Fruit fly (Drosophila melanogaster) whole organism, embryonic: Measurements from ENCODE around the gene Tsp68C.

Source experiments
- ATbp ChIP-seq: fragments of 200-800 bp; sonication (Bioruptor generic); optimal IDR thresholded peaks from 2 replicates; lab custom pipeline; 2017; ENCODE audit warnings: missing biosample characterization, mild to moderate bottlenecking, missing genetic modification characterization, missing genetic modification reagents
- Ada2b ChIP-seq: fragments of 200-800 bp; sonication (Bioruptor generic); IDR thresholded peaks from 2 replicates; pipeline ENCODE4 v1.3.6; 2022; ENCODE audit warnings: missing biosample characterization, missing genetic modification characterization
- Adf1 ChIP-seq: fragments of 200-800 bp; sonication (Bioruptor generic); IDR thresholded peaks from 2 replicates; pipeline ENCODE4 v1.3.6; 2022; ENCODE audit warnings: missing biosample characterization, missing genetic modification characterization
- CG15479 ChIP-seq: fragments of 200-800 bp; sonication (Bioruptor generic); optimal IDR thresholded peaks from 3 replicates; lab custom pipeline; 2019; ENCODE audit warnings: missing biosample characterization, mild to moderate bottlenecking, missing genetic modification characterization, moderate library complexity
- CG1603 ChIP-seq: fragments of 200-800 bp; sonication (Bioruptor generic); optimal IDR thresholded peaks from 2 replicates; lab custom pipeline; 2019; ENCODE audit warnings: missing biosample characterization, mild to moderate bottlenecking, missing genetic modification characterization, moderate library complexity
- CG16863 ChIP-seq: fragments of 200-800 bp; sonication (Bioruptor generic); optimal IDR thresholded peaks from 3 replicates; lab custom pipeline; 2016; ENCODE audit warnings: missing biosample characterization, missing genetic modification characterization
- CG17359 ChIP-seq: fragments of 200-800 bp; sonication (Bioruptor generic); optimal IDR thresholded peaks from 3 replicates; lab custom pipeline; 2018; ENCODE audit warnings: missing biosample characterization, mild to moderate bottlenecking, missing genetic modification characterization, moderate library complexity
- CG17829 ChIP-seq: fragments of 200-800 bp; optimal IDR thresholded peaks from 2 replicates; lab custom pipeline; 2019; ENCODE audit warnings: missing biosample characterization, mild to moderate bottlenecking, missing genetic modification characterization, moderate library complexity
- CG18476 ChIP-seq: fragments of 200-800 bp; sonication (Bioruptor generic); optimal IDR thresholded peaks from 2 replicates; lab custom pipeline; 2016; ENCODE audit warnings: missing biosample characterization, mild to moderate bottlenecking, missing genetic modification characterization
- CG2678 ChIP-seq: fragments of 200-800 bp; sonication (Bioruptor generic); optimal IDR thresholded peaks from 3 replicates; lab custom pipeline; 2019; ENCODE audit warnings: missing biosample characterization, mild to moderate bottlenecking, missing genetic modification characterization, moderate library complexity
- CG31365 ChIP-seq: fragments of 200-800 bp; sonication (Bioruptor generic); optimal IDR thresholded peaks from 2 replicates; lab custom pipeline; 2018; ENCODE audit warnings: missing biosample characterization, mild to moderate bottlenecking, missing genetic modification characterization
- CG43689 ChIP-seq: fragments of 200-800 bp; sonication (Bioruptor generic); IDR thresholded peaks from 2 replicates; pipeline ENCODE4 v1.3.6; 2022; ENCODE audit warnings: missing biosample characterization, missing genetic modification characterization
- CG5953 ChIP-seq: fragments of 200-800 bp; sonication (Bioruptor generic); IDR thresholded peaks from 2 replicates; pipeline ENCODE4 v1.3.6; 2022; ENCODE audit warnings: missing biosample characterization, missing genetic modification characterization
- CG6272 ChIP-seq: fragments of 200-800 bp; sonication (Bioruptor generic); IDR thresholded peaks from 2 replicates; pipeline ENCODE4 v1.3.6; 2022; ENCODE audit warnings: missing biosample characterization, missing genetic modification characterization
- CG6791 ChIP-seq: fragments of 200-800 bp; sonication (Bioruptor generic); IDR thresholded peaks from 3 replicates; pipeline ENCODE4 v1.3.6; 2022; ENCODE audit warnings: missing biosample characterization, missing genetic modification characterization; ENCODE audit not compliant: partially characterized antibody
- CG7839 ChIP-seq: fragments of 200-800 bp; sonication (Bioruptor generic); optimal IDR thresholded peaks from 3 replicates; lab custom pipeline; 2018; ENCODE audit warnings: missing biosample characterization, mild to moderate bottlenecking, missing genetic modification characterization, moderate library complexity
- Camta ChIP-seq: fragments of 200-800 bp; sonication (Bioruptor generic); optimal IDR thresholded peaks from 2 replicates; lab custom pipeline; 2016; ENCODE audit warnings: missing biosample characterization, missing genetic modification characterization
- Dbx ChIP-seq: fragments of 200-800 bp; sonication (Bioruptor generic); IDR thresholded peaks from 3 replicates; pipeline ENCODE4 v1.3.6; 2022; ENCODE audit warnings: missing biosample characterization, missing genetic modification characterization
- Dref ChIP-seq: fragments of 200-800 bp; sonication (Bioruptor generic); IDR thresholded peaks from 2 replicates; pipeline ENCODE4 v1.3.6; 2022; ENCODE audit warnings: missing biosample characterization, missing genetic modification characterization
- Fer2 ChIP-seq: fragments of 200-800 bp; sonication (Bioruptor generic); optimal IDR thresholded peaks from 2 replicates; lab custom pipeline; 2018; ENCODE audit warnings: missing biosample characterization, mild to moderate bottlenecking, missing genetic modification characterization, moderate library complexity
- H2.0 ChIP-seq: fragments of 200-800 bp; sonication (Bioruptor generic); IDR thresholded peaks from 2 replicates; pipeline ENCODE4 v1.3.6; 2022; ENCODE audit warnings: missing biosample characterization, missing genetic modification characterization
- HHEX ChIP-seq: fragments of 200-800 bp; sonication (Bioruptor generic); optimal IDR thresholded peaks from 3 replicates; lab custom pipeline; 2017; ENCODE audit warnings: missing biosample characterization, mild to moderate bottlenecking, missing genetic modification characterization, missing genetic modification reagents
- Hmx ChIP-seq: fragments of 200-800 bp; sonication (Bioruptor generic); optimal IDR thresholded peaks from 2 replicates; lab custom pipeline; 2016; ENCODE audit warnings: missing biosample characterization, missing genetic modification characterization
- Lhr ChIP-seq: fragments of 200-800 bp; sonication (Bioruptor generic); optimal IDR thresholded peaks from 3 replicates; lab custom pipeline; 2017; ENCODE audit warnings: mild to moderate bottlenecking, missing biosample characterization, missing genetic modification reagents, missing genetic modification characterization
- MBD-R2 ChIP-seq: fragments of 200-800 bp; sonication (Bioruptor generic); IDR thresholded peaks from 2 replicates; pipeline ENCODE4 v1.3.6; 2022; ENCODE audit warnings: missing biosample characterization, missing genetic modification characterization
- Mad ChIP-seq: fragments of 200-800 bp; sonication (Bioruptor generic); optimal IDR thresholded peaks from 2 replicates; lab custom pipeline; 2016; ENCODE audit warnings: missing biosample characterization, missing genetic modification characterization
- Med ChIP-seq: fragments of 200-800 bp; sonication (Bioruptor generic); peaks from one replicate; lab custom pipeline; 2016; ENCODE audit warnings: missing biosample characterization, missing genetic modification characterization, mild to moderate bottlenecking, inconsistent platforms, moderate library complexity
- NFAT ChIP-seq: fragments of 200-800 bp; sonication (Bioruptor generic); IDR thresholded peaks from 2 replicates; pipeline ENCODE4 v1.3.6; 2022; ENCODE audit warnings: missing biosample characterization, missing genetic modification characterization
- Poxn ChIP-seq: fragments of 200-800 bp; sonication (Bioruptor generic); IDR thresholded peaks from 2 replicates; pipeline ENCODE4 v1.3.6; 2022; ENCODE audit warnings: missing biosample characterization, missing genetic modification characterization
- Rfx ChIP-seq: fragments of 200-800 bp; sonication (Bioruptor generic); IDR thresholded peaks from 2 replicates; pipeline ENCODE4 v1.3.6; 2022; ENCODE audit warnings: missing biosample characterization, missing genetic modification characterization
- Six4 ChIP-seq: fragments of 200-800 bp; sonication (Bioruptor generic); optimal IDR thresholded peaks from 2 replicates; lab custom pipeline; 2016; ENCODE audit warnings: missing biosample characterization, missing genetic modification characterization
- Sry-δ ChIP-seq: fragments of 200-800 bp; sonication (Bioruptor generic); optimal IDR thresholded peaks from 2 replicates; lab custom pipeline; 2016; ENCODE audit warnings: missing biosample characterization, missing genetic modification characterization
- Trl ChIP-seq, 3 experiments: fragments of >200 bp in 2 of 3; fragments of 200-800 bp in 1 of 3; sonication (Bioruptor generic) in 1 of 3; optimal IDR thresholded peaks; 2 replicates in 1 of 3; 3 replicates in 2 of 3; lab custom pipeline; 2016 to 2017; ENCODE audit warnings: missing biosample characterization in 1 of 3, missing genetic modification characterization in 1 of 3
- ase ChIP-seq: fragments of 200-800 bp; sonication (Bioruptor generic); IDR thresholded peaks from 3 replicates; pipeline ENCODE4 v1.3.6; 2022; ENCODE audit warnings: missing biosample characterization, missing genetic modification characterization
- cato ChIP-seq: fragments of 200-800 bp; sonication (Bioruptor generic); optimal IDR thresholded peaks from 2 replicates; lab custom pipeline; 2016; ENCODE audit warnings: missing biosample characterization, missing genetic modification characterization, borderline replicate concordance
- croc ChIP-seq: fragments of 200-800 bp; sonication (Bioruptor generic); conservative IDR thresholded peaks from 3 replicates; pipeline ENCODE4 v1.3.6; 2022; ENCODE audit warnings: missing biosample characterization, missing genetic modification characterization
- gcm ChIP-seq: fragments of 200-800 bp; sonication (Bioruptor generic); optimal IDR thresholded peaks from 2 replicates; lab custom pipeline; 2019; ENCODE audit warnings: missing biosample characterization, mild to moderate bottlenecking, missing genetic modification characterization, moderate library complexity
- gcm2 ChIP-seq: fragments of 200-800 bp; sonication (Bioruptor generic); optimal IDR thresholded peaks from 2 replicates; lab custom pipeline; 2016; ENCODE audit warnings: missing biosample characterization, missing genetic modification characterization
- gsb ChIP-seq: fragments of 200-800 bp; sonication (Bioruptor generic); IDR thresholded peaks from 2 replicates; pipeline ENCODE4 v1.3.6; 2022; ENCODE audit warnings: missing biosample characterization, missing genetic modification characterization
- gt ChIP-seq: fragments of 200-800 bp; sonication (Bioruptor generic); IDR thresholded peaks from 2 replicates; pipeline ENCODE4 v1.3.6; 2022; ENCODE audit warnings: missing biosample characterization, missing genetic modification characterization
- hb ChIP-seq: fragments of 200-800 bp; sonication (Bioruptor generic); IDR thresholded peaks from 3 replicates; pipeline ENCODE4 v1.3.6; 2022; ENCODE audit warnings: missing biosample characterization, missing genetic modification characterization; ENCODE audit not compliant: partially characterized antibody
- ind ChIP-seq: fragments of 200-800 bp; sonication (Bioruptor generic); optimal IDR thresholded peaks from 3 replicates; lab custom pipeline; 2016; ENCODE audit warnings: missing biosample characterization, missing genetic modification characterization
- jumu ChIP-seq: fragments of 200-800 bp; sonication (Bioruptor generic); optimal IDR thresholded peaks from 3 replicates; lab custom pipeline; 2016; ENCODE audit warnings: missing biosample characterization, missing genetic modification characterization
- lbe ChIP-seq: fragments of 200-800 bp; sonication (Bioruptor generic); optimal IDR thresholded peaks from 2 replicates; lab custom pipeline; 2016; ENCODE audit warnings: missing biosample characterization, mild to moderate bottlenecking, missing genetic modification characterization
- row ChIP-seq: fragments of 200-800 bp; sonication (Bioruptor generic); IDR thresholded peaks from 3 replicates; pipeline ENCODE4 v1.3.6; 2022; ENCODE audit warnings: missing biosample characterization, missing genetic modification characterization
- run ChIP-seq: fragments of 200-800 bp; sonication (Bioruptor generic); optimal IDR thresholded peaks from 3 replicates; lab custom pipeline; 2018; ENCODE audit warnings: missing biosample characterization, mild to moderate bottlenecking, missing genetic modification characterization
- salm ChIP-seq: fragments of 200-800 bp; sonication (Bioruptor generic); optimal IDR thresholded peaks from 2 replicates; lab custom pipeline; 2018; ENCODE audit warnings: missing biosample characterization, mild to moderate bottlenecking, missing genetic modification characterization
- sens-2 ChIP-seq: fragments of 200-800 bp; sonication (Bioruptor generic); IDR thresholded peaks from 2 replicates; pipeline ENCODE4 v1.3.6; 2022; ENCODE audit warnings: missing biosample characterization, missing genetic modification characterization
- slou ChIP-seq: fragments of 200-800 bp; sonication (Bioruptor generic); optimal IDR thresholded peaks from 3 replicates; lab custom pipeline; 2016; ENCODE audit warnings: missing biosample characterization, missing genetic modification characterization
- unpg ChIP-seq: fragments of 200-800 bp; sonication (Bioruptor generic); optimal IDR thresholded peaks from 3 replicates; lab custom pipeline; 2018; ENCODE audit warnings: missing biosample characterization, mild to moderate bottlenecking, missing genetic modification characterization, moderate library complexity
- zen2 ChIP-seq: fragments of 200-800 bp; sonication (Bioruptor generic); IDR thresholded peaks from 3 replicates; pipeline ENCODE4 v1.3.6; 2022; ENCODE audit warnings: missing biosample characterization, missing genetic modification characterization; ENCODE audit not compliant: partially characterized antibody

The Tsp68C gene

DNA sequence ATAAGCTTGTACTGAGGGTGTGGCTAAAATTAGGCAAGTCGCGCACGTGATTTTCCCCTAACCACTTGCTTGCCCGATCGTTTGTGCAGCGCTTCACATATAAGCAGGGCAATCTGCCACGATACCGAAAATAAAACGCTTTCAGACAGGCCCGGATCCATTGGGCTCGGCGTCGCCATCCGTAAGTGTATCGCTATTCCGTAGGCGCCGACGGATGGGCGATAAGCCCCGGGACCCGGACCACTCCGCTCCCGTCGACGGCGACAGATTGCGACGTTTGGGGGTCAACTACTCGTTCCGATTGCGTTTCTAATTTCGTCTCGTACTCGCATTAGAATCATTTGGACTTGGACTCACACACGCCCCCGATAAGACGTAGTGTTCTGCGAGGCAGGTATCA lies 18.9 kb downstream of the Tsp68C start (continued):
- peak; percentile 92 for TF ChIP-seq jumu
- TF ChIP-seq CG17829 (tag; lab: Kevin White, UChicago): peak; percentile 59
- TF ChIP-seq CG5953 (GFP tag; lab: Robert Waterston, UW): peak; percentile 92
- TF ChIP-seq Rfx: peak; percentile 99
- peak; percentile 97 for TF ChIP-seq NFAT (GFP tag; lab: Robert Waterston, UW)
- 0 out of 3 replicates have a peak, but pooled peaks have one; percentile 21 for TF ChIP-seq hb (GFP tag; lab: Robert Waterston, UW)
- peak; percentile 83 for TF ChIP-seq CG43689 (GFP tag; lab: Robert Waterston, UW)
- TF ChIP-seq Fer2 (tag; lab: Kevin White, UChicago): peak; percentile 58
- peak; percentile 4 for TF ChIP-seq run (tag; lab: Kevin White, UChicago)
- TF ChIP-seq CG2678: peak; percentile 90
- TF ChIP-seq CG31365: peak; percentile 36
- TF ChIP-seq CG6272 (GFP tag; lab: Robert Waterston, UW): no peak
- TF ChIP-seq CG6791: no peak
- TF ChIP-seq gt (GFP tag; lab: Robert Waterston, UW): peak; percentile 61; the same call in 1 of the 2 replicates
- peak; percentile 90 for TF ChIP-seq CG7839 (tag; lab: Kevin White, UChicago)
- TF ChIP-seq Dbx (GFP tag; lab: Robert Waterston, UW): no peak
- no peak for TF ChIP-seq lbe
- peak; percentile 99 for TF ChIP-seq row
- TF ChIP-seq Camta (GFP tag; lab: Kevin White, UChicago): peak; percentile 76
- no peak for TF ChIP-seq Trl (optimal IDR thresholded peaks at IDR 0.05; lab: Kevin White, UChicago)
- TF ChIP-seq Trl (GFP tag; optimal IDR thresholded peaks at IDR 0.05; lab: Kevin White, UChicago): peak; percentile 82
- peak; percentile 69; the same call in 1 of the 2 replicates for TF ChIP-seq Poxn (GFP tag; lab: Robert Waterston, UW)
- TF ChIP-seq croc (GFP tag; lab: Robert Waterston, UW): peak; percentile 67
- peak; percentile 84 for TF ChIP-seq Adf1 (GFP tag; lab: Robert Waterston, UW)
- no peak for TF ChIP-seq gcm (GFP tag; lab: Kevin White, UChicago)
- peak; percentile 89 for TF ChIP-seq gsb
- TF ChIP-seq CG18476: no peak
- TF ChIP-seq ATbp (GFP tag; lab: Kevin White, UChicago): peak; percentile 56
- peak; percentile 83 for TF ChIP-seq unpg
- TF ChIP-seq CG1603 (tag; lab: Kevin White, UChicago): peak; percentile 91
- no peak for TF ChIP-seq salm
- TF ChIP-seq HHEX: peak; percentile 69
- TF ChIP-seq Lhr (GFP tag; lab: Kevin White, UChicago): no peak
- peak; percentile 95 for TF ChIP-seq H2.0
- TF ChIP-seq ind (GFP tag; lab: Kevin White, UChicago): peak; percentile 84
- TF ChIP-seq Med (GFP tag; lab: Kevin White, UChicago): peak; percentile 99
- peak; percentile 63 for TF ChIP-seq gcm2 (GFP tag; lab: Kevin White, UChicago)
- peak; percentile 86 for TF ChIP-seq CG16863 (GFP tag; lab: Kevin White, UChicago)
- peak; percentile 32 for TF ChIP-seq Hmx
- TF ChIP-seq Dref: peak; percentile 47
- no peak for TF ChIP-seq Sry-δ
- TF ChIP-seq ase (GFP tag; lab: Robert Waterston, UW): peak; percentile 91
- TF ChIP-seq cato (GFP tag; lab: Kevin White, UChicago): peak; percentile 70
- TF ChIP-seq Six4 (GFP tag; lab: Kevin White, UChicago): no peak
- no peak for TF ChIP-seq MBD-R2 (GFP tag; lab: Robert Waterston, UW)
- peak; percentile 71 for TF ChIP-seq CG17359 (tag; lab: Kevin White, UChicago)
- no peak for TF ChIP-seq slou (GFP tag; lab: Kevin White, UChicago)
- peak; percentile 85 for TF ChIP-seq sens-2 (GFP tag; lab: Robert Waterston, UW)
- TF ChIP-seq Mad (GFP tag; lab: Kevin White, UChicago): peak; percentile 85
- peak; percentile 9 for TF ChIP-seq CG15479 (GFP tag; lab: Kevin White, UChicago)
- no peak for TF ChIP-seq Ada2b (GFP tag; lab: Robert Waterston, UW)
- TF ChIP-seq zen2 (GFP tag; lab: Robert Waterston, UW): no peak
